Worm (Caenorhabditis elegans): ENCODE data around the gene srsy-1.

Gene srsy-1

DNA sequence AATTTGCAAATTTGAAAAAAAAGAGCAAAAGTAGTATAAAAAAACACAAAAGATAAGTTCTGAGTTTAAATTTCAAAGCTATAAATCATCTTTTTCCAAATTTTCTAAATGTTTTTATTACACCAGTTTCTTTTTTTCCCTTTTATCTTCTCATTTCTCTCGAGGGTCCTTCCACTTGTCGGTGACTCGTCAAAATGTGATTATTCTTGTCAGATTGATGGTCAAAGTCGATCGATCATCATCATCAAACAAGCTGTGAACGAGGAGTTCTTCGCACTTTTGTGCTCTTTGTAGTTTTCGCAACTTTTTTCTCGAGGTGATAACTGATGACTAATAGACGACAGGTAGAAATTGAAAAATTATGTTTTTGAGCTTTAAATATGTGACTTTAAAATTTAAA is 4.8 kb downstream of the srsy-1 start:
- TF ChIP-seq dmd-9 (GFP tag; IDR thresholded peaks at IDR 0.05) (no peak), ceh-20 (GFP tag; IDR thresholded peaks at IDR 0.05) (peak; percentile 90; the same call in 1 of the 2 replicates), ZK546.5 (tag; optimal IDR thresholded peaks at IDR 0.05) (no peak), ceh-28 (tag; optimal IDR thresholded peaks at IDR 0.05) (no peak), spr-3 (GFP tag; optimal IDR thresholded peaks at IDR 0.05) (no peak), ZK337.2 (GFP tag; IDR thresholded peaks at IDR 0.05) (no peak)

ce11 chrII:5130081-5130480 is 14.2 kb downstream of the srsy-1 start, which contains the start of gene lgc-56:
TSS of gene lgc-56 (plus strand) at chrII:5130381.
- no peak for TF ChIP-seq F49E8.2 (tag; optimal IDR thresholded peaks at IDR 0.05; ENCODE audit: borderline replicate concordance)
- peak in 1 of 2 experiments; percentile 22 for TF ChIP-seq unc-62 (GFP tag; optimal IDR thresholded peaks at IDR 0.05 in 1 of 2)
- TF ChIP-seq unc-62 (tag; optimal IDR thresholded peaks at IDR 0.05), result no peak

- TF ChIP-seq unc-62 (GFP tag; optimal IDR thresholded peaks at IDR 0.05 in 1 of 2) (peak in 1 of 2 experiments; percentile 90), unc-62 (tag; optimal IDR thresholded peaks at IDR 0.05) (no peak), unc-130 (GFP tag; optimal IDR thresholded peaks at IDR 0.05) (no peak)
Measured at ce11 chrII:5131800-5132199, 16.0 kb downstream of the srsy-1 start.

ce11 chrII:5136296-5136767 is 20.5 kb downstream of the srsy-1 start, which contains the start of gene F58A6.2:
TSS of gene F58A6.2 (plus strand) at chrII:5136717.
- peak; percentile 59 for TF ChIP-seq aha-1 (tag)
- no peak for TF ChIP-seq T20F7.1 (GFP tag; optimal IDR thresholded peaks at IDR 0.05)

DNA sequence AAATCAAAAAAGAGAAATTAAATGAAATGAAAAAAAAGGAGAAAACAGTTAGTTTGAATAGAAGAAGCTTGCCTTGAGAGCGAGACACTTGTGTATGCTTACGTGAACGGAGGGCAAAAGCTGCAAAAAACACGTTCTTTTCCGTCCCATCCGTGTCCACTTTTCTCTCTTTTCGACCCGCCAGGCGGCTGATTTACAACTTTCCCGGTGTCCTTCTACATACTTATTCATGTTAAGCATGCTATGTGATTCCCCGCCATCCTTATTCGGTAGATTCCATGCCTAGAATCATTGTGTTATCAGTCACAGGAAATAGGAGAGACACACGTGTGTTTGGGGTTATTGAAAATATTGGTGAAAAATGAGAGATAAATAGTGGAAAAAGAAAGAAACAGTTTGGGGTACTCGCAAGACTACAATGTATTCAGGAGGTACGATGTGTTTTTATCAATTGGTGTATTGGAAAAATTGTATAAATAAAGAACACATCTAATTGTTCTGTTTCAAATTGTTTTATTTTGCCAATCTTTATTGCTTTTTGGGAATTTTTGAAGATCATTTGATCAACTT is 26.2 kb downstream of the srsy-1 start, which contains the start of gene nas-29:
Gene nas-29 (minus strand): TSS at position 92 of the 570 bp plus-strand sequence.
- TF ChIP-seq Y5F2A.4 (GFP tag; optimal IDR thresholded peaks at IDR 0.05) (no peak), aly-2 (tag; optimal IDR thresholded peaks at IDR 0.05) (no peak), nhr-28 (tag; optimal IDR thresholded peaks at IDR 0.05) (peak; percentile 97), mxl-3 (GFP tag; optimal IDR thresholded peaks at IDR 0.05) (peak; percentile 93), pqm-1 (tag; optimal IDR thresholded peaks at IDR 0.05) (peak; percentile 81), dmd-6 (GFP tag; IDR thresholded peaks at IDR 0.05) (peak; percentile 64; the same call in 1 of the 2 replicates), dve-1 (tag; optimal IDR thresholded peaks at IDR 0.05; ENCODE audit: insufficient read depth) (peak; percentile 86), daf-16 (GFP tag; optimal IDR thresholded peaks at IDR 0.05) (no peak), daf-16 (tag; optimal IDR thresholded peaks at IDR 0.05) (peak; percentile 82), aha-1 (tag) (peak; percentile 95), nhr-77 (tag; optimal IDR thresholded peaks at IDR 0.05) (peak; percentile 76), ceh-44 (GFP tag; IDR thresholded peaks at IDR 0.05) (no peak), nhr-41 (GFP tag; IDR thresholded peaks at IDR 0.05) (no peak), nhr-48 (tag; optimal IDR thresholded peaks at IDR 0.05) (peak; percentile 42), hlh-30 (tag; optimal IDR thresholded peaks at IDR 0.05; ENCODE audit: insufficient read depth) (peak; percentile 49), mdl-1 (tag; optimal IDR thresholded peaks at IDR 0.05) (peak in 1 of 2 experiments; percentile 89), lim-7 (GFP tag; IDR thresholded peaks at IDR 0.05) (no peak), dmd-9 (GFP tag; IDR thresholded peaks at IDR 0.05) (no peak), R02D3.7 (tag; optimal IDR thresholded peaks at IDR 0.05) (no peak), lin-1 (GFP tag; IDR thresholded peaks at IDR 0.05) (0 out of 2 replicates have a peak, but pooled peaks have one; percentile 28)

ce11 chrII:5142619-5143018 is 26.8 kb downstream of the srsy-1 start, which contains the start of gene F58A6.1:
TSS of gene F58A6.1 (plus strand) at chrII:5142919.
- TF ChIP-seq T20F7.1 (GFP tag; optimal IDR thresholded peaks at IDR 0.05) (no peak), ceh-32 (tag; optimal IDR thresholded peaks at IDR 0.05; ENCODE audit: poor library complexity) (no peak), jun-1 (tag; optimal IDR thresholded peaks at IDR 0.05) (no peak), ZK546.5 (tag; optimal IDR thresholded peaks at IDR 0.05) (no peak), dmd-9 (GFP tag; IDR thresholded peaks at IDR 0.05) (no peak), aha-1 (tag) (no peak), nhr-77 (tag; optimal IDR thresholded peaks at IDR 0.05) (no peak), unc-39 (tag; optimal IDR thresholded peaks at IDR 0.05) (no peak), T26A8.4 (GFP tag; IDR thresholded peaks at IDR 0.05) (no peak), nhr-11 (tag; optimal IDR thresholded peaks at IDR 0.05) (no peak), F10B5.3 (tag; optimal IDR thresholded peaks at IDR 0.05) (no peak), nhr-48 (tag; optimal IDR thresholded peaks at IDR 0.05) (no peak), daf-16 (GFP tag; optimal IDR thresholded peaks at IDR 0.05) (no peak), daf-16 (tag; optimal IDR thresholded peaks at IDR 0.05) (no peak), ceh-82 (tag; optimal IDR thresholded peaks at IDR 0.05) (no peak), F37D6.2 (tag; optimal IDR thresholded peaks at IDR 0.05) (no peak), spr-3 (GFP tag; optimal IDR thresholded peaks at IDR 0.05) (no peak), lin-15B (tag; optimal IDR thresholded peaks at IDR 0.05) (no peak), mxl-2 (GFP tag; conservative IDR thresholded peaks at IDR 0.05) (no peak)
